Worm (Caenorhabditis elegans): ENCODE measurements around the gene ZK666.15.
A peak's percentile ranks its signal among the peaks of the same experiment; 100 is the strongest.

The ZK666.15 gene

DNA sequence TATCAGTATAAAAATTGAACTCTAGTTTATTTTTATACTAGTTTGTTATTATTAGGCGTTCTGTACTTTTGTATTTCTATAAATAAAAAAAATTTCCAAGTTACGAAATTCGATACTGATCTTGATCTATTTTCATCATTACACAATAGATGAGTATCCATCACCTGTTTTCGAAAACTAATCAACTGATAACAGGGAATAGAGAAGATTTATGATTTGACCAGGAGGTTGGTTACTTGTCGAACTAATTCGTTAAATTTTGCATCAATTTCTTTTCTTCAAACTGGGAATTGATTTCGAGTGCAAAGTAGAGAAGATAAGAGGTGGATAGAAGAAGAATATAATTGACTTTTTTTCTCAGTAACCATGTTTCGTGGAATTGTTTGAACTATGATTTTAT lies 28.6 kb downstream of the ZK666.15 start:
- no peak for TF ChIP-seq dao-5 (tag; optimal IDR thresholded peaks at IDR 0.05)
- TF ChIP-seq him-1 (tag; optimal IDR thresholded peaks at IDR 0.05): no peak
- no peak for TF ChIP-seq W03F9.2 (tag; optimal IDR thresholded peaks at IDR 0.05)

DNA sequence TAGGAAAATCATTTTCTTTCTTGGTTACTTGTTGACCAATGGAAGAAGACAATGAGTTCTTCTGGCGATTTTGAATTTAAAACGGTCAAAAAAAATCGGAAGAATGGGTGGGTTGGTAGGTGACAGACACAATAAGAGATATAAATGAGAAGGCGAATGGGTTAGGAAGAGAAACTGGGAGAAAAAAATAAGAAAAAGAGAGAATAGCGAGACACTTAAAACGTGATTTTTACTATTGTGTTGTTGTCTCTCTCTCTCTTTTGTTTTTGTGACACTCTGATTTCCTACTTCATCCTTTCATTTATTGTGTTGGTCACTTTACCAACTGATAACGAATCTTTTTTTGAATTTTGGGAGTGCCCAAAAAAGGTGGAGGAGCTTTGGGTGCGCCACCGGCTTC lies 29.5 kb downstream of the ZK666.15 start:
- no peak for TF ChIP-seq W03F9.2 (tag; optimal IDR thresholded peaks at IDR 0.05)
- TF ChIP-seq him-1 (tag; optimal IDR thresholded peaks at IDR 0.05): no peak
- no peak for TF ChIP-seq dao-5 (tag; optimal IDR thresholded peaks at IDR 0.05)

ce11 chrII:10519017-10519416 lies 32.2 kb downstream of the ZK666.15 start, which contains the start of gene F59B10.4:
F59B10.4 (minus strand) TSS chrII:10519117.
- TF ChIP-seq dao-5 (tag; optimal IDR thresholded peaks at IDR 0.05) (no peak), W03F9.2 (tag; optimal IDR thresholded peaks at IDR 0.05) (no peak), him-1 (tag; optimal IDR thresholded peaks at IDR 0.05) (no peak)

ce11 chrII:10519863-10520262 lies 33.0 kb downstream of the ZK666.15 start:
- no peak for TF ChIP-seq dao-5 (tag; optimal IDR thresholded peaks at IDR 0.05)
- TF ChIP-seq W03F9.2 (tag; optimal IDR thresholded peaks at IDR 0.05): no peak
- TF ChIP-seq him-1 (tag; optimal IDR thresholded peaks at IDR 0.05): no peak

DNA sequence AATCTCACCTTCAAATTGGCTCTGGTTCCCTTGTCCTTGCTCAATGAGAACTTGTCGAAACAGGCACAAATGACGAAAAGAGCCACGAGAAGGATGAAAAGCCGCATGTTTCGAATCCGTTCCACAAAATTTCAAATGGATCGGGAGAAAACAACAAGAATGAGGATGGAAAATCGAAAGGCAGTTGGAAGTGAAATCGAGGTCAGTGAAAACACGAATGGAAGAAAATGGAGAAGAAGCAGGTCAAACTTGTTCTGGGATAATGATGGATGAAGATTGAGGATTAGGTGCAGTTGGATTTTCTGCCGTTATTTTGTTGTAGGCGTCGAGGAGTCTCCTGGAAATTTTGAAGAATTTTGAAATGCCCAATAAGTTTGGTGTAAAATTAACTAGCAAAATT lies 36.2 kb downstream of the ZK666.15 start:
- TF ChIP-seq dao-5 (tag; optimal IDR thresholded peaks at IDR 0.05) (no peak), W03F9.2 (tag; optimal IDR thresholded peaks at IDR 0.05) (no peak), him-1 (tag; optimal IDR thresholded peaks at IDR 0.05) (no peak)

- TF ChIP-seq him-1 (tag; optimal IDR thresholded peaks at IDR 0.05) (no peak), W03F9.2 (tag; optimal IDR thresholded peaks at IDR 0.05) (no peak), dao-5 (tag; optimal IDR thresholded peaks at IDR 0.05) (no peak)
These were observed 36.7 kb downstream of the ZK666.15 start, which contains the start of gene F59B10.5 for ce11 chrII:10523583-10523982. F59B10.5 (minus strand) TSS chrII:10523683.

- no peak for TF ChIP-seq him-1 (tag; optimal IDR thresholded peaks at IDR 0.05)
- TF ChIP-seq dao-5 (tag; optimal IDR thresholded peaks at IDR 0.05): no peak
- no peak for TF ChIP-seq W03F9.2 (tag; optimal IDR thresholded peaks at IDR 0.05)
These were observed 37.5 kb downstream of the ZK666.15 start, which contains the start of gene F59B10.6 for ce11 chrII:10524374-10524773. F59B10.6 (minus strand) TSS chrII:10524474.

ce11 chrII:10525134-10525533 lies 38.3 kb downstream of the ZK666.15 start:
- TF ChIP-seq dao-5 (tag; optimal IDR thresholded peaks at IDR 0.05): no peak
- TF ChIP-seq W03F9.2 (tag; optimal IDR thresholded peaks at IDR 0.05): no peak
- TF ChIP-seq him-1 (tag; optimal IDR thresholded peaks at IDR 0.05): no peak

- TF ChIP-seq W03F9.2 (tag; optimal IDR thresholded peaks at IDR 0.05): no peak
- TF ChIP-seq him-1 (tag; optimal IDR thresholded peaks at IDR 0.05): peak; percentile 34
These were observed 40.9 kb downstream of the ZK666.15 start, which contains the start of gene mab-10 for ce11 chrII:10527649-10528134. mab-10 (plus strand) TSS chrII:10528084.

DNA sequence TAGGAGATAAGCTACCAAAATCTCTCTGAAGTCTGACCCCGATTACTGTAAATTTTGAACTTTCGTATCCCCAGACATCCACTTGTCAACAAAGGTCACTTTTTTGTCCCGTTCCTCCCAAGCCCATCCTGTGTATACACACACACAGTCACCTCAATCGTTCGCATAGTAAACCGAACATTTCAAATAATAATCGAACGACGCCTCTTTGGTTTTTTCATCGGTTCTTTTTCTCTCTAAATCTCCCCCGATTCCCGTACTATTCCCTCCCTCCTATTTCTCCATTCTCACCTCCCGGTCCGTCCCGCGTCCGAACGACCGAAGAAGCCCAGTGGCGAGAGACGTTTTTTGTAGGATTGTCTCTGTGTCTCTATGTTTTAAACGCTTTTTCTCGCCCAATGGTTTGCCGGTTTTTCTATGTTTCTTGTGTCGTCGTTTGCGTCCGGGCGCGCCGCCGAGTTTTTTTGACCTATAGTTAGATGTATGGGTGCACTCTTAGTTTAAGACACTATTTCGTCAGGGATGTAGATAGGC lies 42.4 kb downstream of the ZK666.15 start:
- TF ChIP-seq dao-5 (tag; optimal IDR thresholded peaks at IDR 0.05) (no peak), W03F9.2 (tag; optimal IDR thresholded peaks at IDR 0.05) (no peak), him-1 (tag; optimal IDR thresholded peaks at IDR 0.05) (no peak)

ce11 chrII:10530907-10531306 lies 44.1 kb downstream of the ZK666.15 start:
- TF ChIP-seq him-1 (tag; optimal IDR thresholded peaks at IDR 0.05) (no peak), W03F9.2 (tag; optimal IDR thresholded peaks at IDR 0.05) (no peak), dao-5 (tag; optimal IDR thresholded peaks at IDR 0.05) (no peak)

DNA sequence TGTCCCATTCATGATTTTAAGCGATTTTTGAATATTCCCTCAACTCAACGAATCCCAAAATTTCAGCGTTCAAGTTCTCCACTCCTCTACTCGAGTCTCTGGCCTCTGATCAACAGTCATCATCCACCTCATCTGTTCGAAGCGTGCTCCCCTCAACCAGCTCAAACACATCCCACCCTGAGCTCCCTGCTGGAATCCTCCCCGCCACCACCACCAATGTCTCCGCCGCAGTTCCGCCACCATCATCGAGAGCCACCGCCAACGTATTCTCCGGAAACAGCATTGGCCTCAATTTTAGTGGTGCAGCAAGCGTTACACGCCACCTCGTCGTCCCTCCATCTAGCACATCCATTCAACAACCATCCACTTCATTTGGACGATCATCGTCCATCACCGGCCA lies 44.8 kb downstream of the ZK666.15 start:
- TF ChIP-seq him-1 (tag; optimal IDR thresholded peaks at IDR 0.05) (no peak), W03F9.2 (tag; optimal IDR thresholded peaks at IDR 0.05) (no peak), dao-5 (tag; optimal IDR thresholded peaks at IDR 0.05) (no peak)

- TF ChIP-seq dao-5 (tag; optimal IDR thresholded peaks at IDR 0.05) (no peak), W03F9.2 (tag; optimal IDR thresholded peaks at IDR 0.05) (no peak), him-1 (tag; optimal IDR thresholded peaks at IDR 0.05) (no peak)
These were observed 47.1 kb downstream of the ZK666.15 start for ce11 chrII:10533985-10534384.

ce11 chrII:10537571-10537970 lies 50.7 kb downstream of the ZK666.15 start, which contains the start of gene R166.2:
R166.2 (minus strand) TSS chrII:10537671.
- no peak for TF ChIP-seq dao-5 (tag; optimal IDR thresholded peaks at IDR 0.05)
- TF ChIP-seq W03F9.2 (tag; optimal IDR thresholded peaks at IDR 0.05): no peak
- TF ChIP-seq him-1 (tag; optimal IDR thresholded peaks at IDR 0.05): no peak

Measured in whole organism, L4/young adult.